Worm (Caenorhabditis elegans) whole organism, young adult: Measurements from ENCODE around the gene mlc-3.

Experiments used
- F10E7.11 ChIP-seq: sonication (generic microtip); optimal IDR thresholded peaks from 2 replicates; lab custom pipeline; 2017; ENCODE audit warnings: mild to moderate bottlenecking, missing genetic modification characterization, moderate library complexity, missing compliant biosample characterization
- F57A8.1 ChIP-seq: fragments of 200-800 bp; sonication (Bioruptor generic); optimal IDR thresholded peaks from 2 replicates; lab custom pipeline; 2018; ENCODE audit warnings: mild to moderate bottlenecking, missing genetic modification characterization, moderate library complexity, missing compliant biosample characterization
- F57C9.4 ChIP-seq: sonication (generic microtip); optimal IDR thresholded peaks from 2 replicates; lab custom pipeline; 2017; ENCODE audit warnings: mild to moderate bottlenecking, missing genetic modification characterization, missing compliant biosample characterization
- K12H6.12 ChIP-seq: fragments of 200-800 bp; sonication (Bioruptor generic); optimal IDR thresholded peaks from 2 replicates; lab custom pipeline; 2018; ENCODE audit warnings: mild to moderate bottlenecking, missing genetic modification characterization, missing compliant biosample characterization
- Y67H2A.10 ChIP-seq: fragments of 200-800 bp; sonication (Bioruptor generic); conservative IDR thresholded peaks from 2 replicates; pipeline ENCODE4 v1.3.6; 2022; ENCODE audit warnings: missing genetic modification reagents, missing genetic modification characterization, missing compliant biosample characterization
- Y79H2A.3 ChIP-seq: fragments of 200-800 bp; sonication (Bioruptor generic); conservative IDR thresholded peaks from 2 replicates; pipeline ENCODE4 v1.3.6; 2022; ENCODE audit warnings: missing genetic modification reagents, missing genetic modification characterization, missing compliant biosample characterization
- Y95B8A.8 ChIP-seq: fragments of 200-800 bp; sonication (Bioruptor generic); IDR thresholded peaks from 2 replicates; pipeline ENCODE4 v1.3.6; 2022; ENCODE audit warnings: missing genetic modification reagents, missing genetic modification characterization, missing compliant biosample characterization
- ZK185.1 ChIP-seq: sonication (generic microtip); optimal IDR thresholded peaks from 2 replicates; lab custom pipeline; 2016; ENCODE audit warnings: mild to moderate bottlenecking, missing genetic modification characterization, missing compliant biosample characterization; ENCODE audit not compliant: poor library complexity, severe bottlenecking
- akir-1 ChIP-seq: fragments of 200-800 bp; sonication (Bioruptor generic); optimal IDR thresholded peaks from 2 replicates; lab custom pipeline; 2018; ENCODE audit warnings: mild to moderate bottlenecking, missing genetic modification characterization, moderate library complexity, missing compliant biosample characterization
- ama-1 ChIP-seq, 3 experiments: fragments of 150-350 bp in 1 of 3; sonication (generic microtip) in 2 of 3; optimal IDR thresholded peaks; 2 replicates each; lab custom pipeline; 2014 to 2018; ENCODE audit warnings: missing biosample characterization in 2 of 3, missing genetic modification characterization in 2 of 3, missing genetic modification reagents in 2 of 3
- aptf-2 ChIP-seq: fragments of 200-800 bp; sonication (Bioruptor generic); conservative IDR thresholded peaks from 2 replicates; pipeline ENCODE4 v1.3.6; 2022; ENCODE audit warnings: missing genetic modification reagents, missing genetic modification characterization, missing compliant biosample characterization
- aptf-3 ChIP-seq: fragments of 200-800 bp; sonication (Bioruptor generic); IDR thresholded peaks from 2 replicates; pipeline ENCODE4 v1.3.6; 2022; ENCODE audit warnings: missing genetic modification characterization, missing compliant biosample characterization
- athp-1 ChIP-seq: sonication (generic microtip); optimal IDR thresholded peaks from 2 replicates; lab custom pipeline; 2017; ENCODE audit warnings: mild to moderate bottlenecking, missing genetic modification characterization, missing compliant biosample characterization
- attf-6 ChIP-seq: fragments of 200-800 bp; sonication (Bioruptor generic); IDR thresholded peaks from 2 replicates; pipeline ENCODE4 v1.3.6; 2022; ENCODE audit warnings: missing genetic modification reagents, missing genetic modification characterization, missing compliant biosample characterization
- bed-2 ChIP-seq: fragments of 200-800 bp; sonication (Bioruptor generic); IDR thresholded peaks from 2 replicates; pipeline ENCODE4 v1.3.6; 2022; ENCODE audit warnings: missing genetic modification reagents, missing genetic modification characterization, missing compliant biosample characterization
- cebp-1 ChIP-seq, 2 experiments: fragments of 200-800 bp in 1 of 2; sonication (Bioruptor generic) in 1 of 2; sonication (generic microtip) in 1 of 2; IDR thresholded peaks in 1 of 2; optimal IDR thresholded peaks in 1 of 2; 2 replicates each; pipeline versions ENCODE4 v1.3.6 to Lab custom; 2017 to 2022; ENCODE audit warnings: missing compliant biosample characterization in 2 of 2, missing genetic modification characterization in 2 of 2, mild to moderate bottlenecking in 1 of 2, missing genetic modification reagents in 1 of 2, moderate library complexity in 1 of 2
- ceh-100 ChIP-seq: fragments of 200-800 bp; sonication (Bioruptor generic); IDR thresholded peaks from 2 replicates; pipeline ENCODE4 v1.3.6; 2022; ENCODE audit warnings: missing genetic modification reagents, missing genetic modification characterization, missing compliant biosample characterization
- ceh-79 ChIP-seq: sonication (generic microtip); optimal IDR thresholded peaks from 2 replicates; lab custom pipeline; 2017; ENCODE audit warnings: mild to moderate bottlenecking, missing genetic modification characterization, missing compliant biosample characterization
- dpff-1 ChIP-seq: sonication (generic microtip); optimal IDR thresholded peaks from 2 replicates; lab custom pipeline; 2017; ENCODE audit warnings: mild to moderate bottlenecking, missing genetic modification characterization, missing compliant biosample characterization
- egl-44 ChIP-seq: fragments of 200-800 bp; sonication (Bioruptor generic); IDR thresholded peaks from 2 replicates; pipeline ENCODE4 v1.3.6; 2022; ENCODE audit warnings: missing genetic modification reagents, missing genetic modification characterization, missing compliant biosample characterization
- ets-4 ChIP-seq: fragments of 200-800 bp; sonication (Bioruptor generic); optimal IDR thresholded peaks from 2 replicates; lab custom pipeline; 2018; ENCODE audit warnings: mild to moderate bottlenecking, missing genetic modification characterization, missing compliant biosample characterization
- gei-17 ChIP-seq: fragments of 200-800 bp; sonication (Bioruptor generic); optimal IDR thresholded peaks from 2 replicates; lab custom pipeline; 2018; ENCODE audit warnings: mild to moderate bottlenecking, missing genetic modification characterization, missing compliant biosample characterization
- hlh-26 ChIP-seq: fragments of 200-800 bp; sonication (Bioruptor generic); conservative IDR thresholded peaks from 2 replicates; pipeline ENCODE4 v1.3.6; 2022; ENCODE audit warnings: missing genetic modification reagents, missing genetic modification characterization, missing compliant biosample characterization
- hsf-1 ChIP-seq: fragments of 200-800 bp; sonication (Bioruptor generic); IDR thresholded peaks from 2 replicates; pipeline ENCODE4 v1.3.6; 2022; ENCODE audit warnings: missing genetic modification reagents, missing genetic modification characterization, missing compliant biosample characterization
- let-526 ChIP-seq: fragments of 200-800 bp; sonication (Bioruptor generic); IDR thresholded peaks from 2 replicates; pipeline ENCODE4 v1.3.6; 2022; ENCODE audit warnings: missing genetic modification reagents, missing genetic modification characterization, missing compliant biosample characterization
- madf-8 ChIP-seq: fragments of 200-800 bp; sonication (Bioruptor generic); conservative IDR thresholded peaks from 2 replicates; pipeline ENCODE4 v1.3.6; 2022; ENCODE audit warnings: missing genetic modification reagents, missing genetic modification characterization, missing compliant biosample characterization
- nfya-1 ChIP-seq: sonication (generic microtip); optimal IDR thresholded peaks from 2 replicates; lab custom pipeline; 2017; ENCODE audit warnings: antibody characterized with exemption, missing compliant biosample characterization, missing genetic modification characterization, borderline replicate concordance; ENCODE audit not compliant: insufficient read depth
- nhr-80 ChIP-seq: sonication (generic microtip); optimal IDR thresholded peaks from 2 replicates; lab custom pipeline; 2016; ENCODE audit warnings: missing genetic modification characterization, missing compliant biosample characterization
- pbrm-1 ChIP-seq: fragments of 200-800 bp; sonication (Bioruptor generic); IDR thresholded peaks from 2 replicates; pipeline ENCODE4 v1.3.6; 2022; ENCODE audit warnings: missing genetic modification reagents, missing genetic modification characterization, missing compliant biosample characterization
- rcor-1 ChIP-seq: fragments of 200-800 bp; sonication (Bioruptor generic); IDR thresholded peaks from 2 replicates; pipeline ENCODE4 v1.3.6; 2022; ENCODE audit warnings: missing genetic modification reagents, missing genetic modification characterization, missing compliant biosample characterization
- rec-8 ChIP-seq, 2 experiments: sonication (generic microtip); optimal IDR thresholded peaks; 2 replicates each; lab custom pipeline; 2016; ENCODE audit warnings: mild to moderate bottlenecking in 2 of 2, missing genetic modification characterization in 2 of 2, missing genetic modification reagents in 2 of 2, missing genotype in 2 of 2, missing biosample characterization in 1 of 2, missing compliant biosample characterization in 1 of 2, moderate library complexity in 1 of 2
- rpc-1 ChIP-seq, 2 experiments: fragments of 150-350 bp in 1 of 2; sonication (generic microtip) in 1 of 2; optimal IDR thresholded peaks; 2 replicates each; lab custom pipeline; 2014 to 2018; ENCODE audit warnings: missing biosample characterization in 1 of 2, missing genetic modification characterization in 1 of 2, missing genetic modification reagents in 1 of 2, missing genotype in 1 of 2
- sea-2 ChIP-seq: fragments of 200-800 bp; sonication (Bioruptor generic); IDR thresholded peaks from 2 replicates; pipeline ENCODE4 v1.3.6; 2022; ENCODE audit warnings: missing genetic modification characterization, missing compliant biosample characterization
- snpc-1.3 ChIP-seq: sonication (generic microtip); optimal IDR thresholded peaks from 2 replicates; lab custom pipeline; 2017; ENCODE audit warnings: missing genetic modification characterization, mild to moderate bottlenecking, missing compliant biosample characterization, antibody characterized with exemption, moderate library complexity, missing genotype, missing genetic modification reagents; ENCODE audit not compliant: insufficient read depth
- snpc-3.4 ChIP-seq: sonication (generic microtip); optimal IDR thresholded peaks from 2 replicates; lab custom pipeline; 2017; ENCODE audit warnings: missing genetic modification characterization, mild to moderate bottlenecking, missing compliant biosample characterization, antibody characterized with exemption, moderate library complexity, missing genotype, missing genetic modification reagents
- somi-1 ChIP-seq: fragments of 200-800 bp; sonication (Bioruptor generic); optimal IDR thresholded peaks from 2 replicates; lab custom pipeline; 2018; ENCODE audit warnings: mild to moderate bottlenecking, missing genetic modification characterization, missing compliant biosample characterization
- tbp1 ChIP-seq: fragments of 200-800 bp; sonication (Bioruptor generic); optimal IDR thresholded peaks from 2 replicates; lab custom pipeline; 2018; ENCODE audit warnings: mild to moderate bottlenecking, missing genetic modification characterization, missing compliant biosample characterization
- tbx-9 ChIP-seq: sonication (generic microtip); optimal IDR thresholded peaks from 2 replicates; lab custom pipeline; 2016; ENCODE audit warnings: borderline replicate concordance, missing genetic modification characterization, inconsistent platforms, missing compliant biosample characterization
- unc-62 ChIP-seq: fragments of 150-350 bp; optimal IDR thresholded peaks from 2 replicates; lab custom pipeline; 2014; ENCODE audit warnings: missing biosample characterization, missing genetic modification reagents, missing genetic modification characterization
- xnd-1 ChIP-seq: sonication (generic microtip); optimal IDR thresholded peaks from 2 replicates; lab custom pipeline; 2016; ENCODE audit warnings: missing genotype, missing genetic modification reagents, missing genetic modification characterization, missing compliant biosample characterization
- ztf-25 ChIP-seq: fragments of 200-800 bp; sonication (Bioruptor generic); IDR thresholded peaks from 2 replicates; pipeline ENCODE4 v1.3.6; 2022; ENCODE audit warnings: missing genetic modification reagents, missing genetic modification characterization, missing compliant biosample characterization
- ztf-3 ChIP-seq: fragments of 200-800 bp; sonication (Bioruptor generic); optimal IDR thresholded peaks from 2 replicates; lab custom pipeline; 2018; ENCODE audit warnings: mild to moderate bottlenecking, missing genetic modification characterization, missing compliant biosample characterization

Gene mlc-3

ce11 chrIII:5546730-5547129, 18.1 kb upstream of the mlc-3 start, which contains the start of gene F09F7.5:
F09F7.5 (plus strand) TSS chrIII:5546987.
- TF ChIP-seq nhr-80 (tag; lab: Kevin White, UChicago) (peak; percentile 80), Y95B8A.8 (GFP tag; lab: Robert Waterston, UW) (no peak)
- TF ChIP-seq, all 124 proteins: peak for 1

- TF ChIP-seq pbrm-1 (GFP tag; lab: Robert Waterston, UW) (no peak), rcor-1 (GFP tag; lab: Robert Waterston, UW) (no peak), F10E7.11 (tag; lab: Kevin White, UChicago) (no peak), snpc-1.3 (tag; lab: Kevin White, UChicago) (no peak), ets-4 (GFP tag; lab: Kevin White, UChicago) (no peak), somi-1 (GFP tag; lab: Kevin White, UChicago) (no peak), gei-17 (GFP tag; lab: Kevin White, UChicago) (no peak), aptf-2 (GFP tag; lab: Robert Waterston, UW) (no peak), ceh-100 (no peak), tbx-9 (tag; lab: Kevin White, UChicago) (no peak), aptf-3 (no peak), unc-62 (GFP tag; lab: Kevin White, UChicago) (no peak), xnd-1 (tag; lab: Kevin White, UChicago) (no peak)
These were observed 14.6 kb upstream of the mlc-3 start for ce11 chrIII:5550193-5550592.

- TF ChIP-seq F57C9.4 (tag; lab: Kevin White, UChicago) (no peak), nfya-1 (tag; lab: Kevin White, UChicago) (no peak), ZK185.1 (tag; lab: Kevin White, UChicago) (peak; percentile 47), K12H6.12 (tag; lab: Kevin White, UChicago) (no peak), Y67H2A.10 (GFP tag; lab: Robert Waterston, UW) (no peak), dpff-1 (tag; lab: Kevin White, UChicago) (no peak), ztf-25 (GFP tag; lab: Robert Waterston, UW) (no peak), hlh-26 (GFP tag; lab: Robert Waterston, UW) (no peak), ztf-3 (no peak), Y79H2A.3 (peak; percentile 42; the same call in 1 of the 2 replicates), rec-8 (tag; optimal IDR thresholded peaks at IDR 0.05; lab: Kevin White, UChicago) (no peak), xnd-1 (tag; lab: Kevin White, UChicago) (no peak), bed-2 (GFP tag; lab: Robert Waterston, UW) (no peak), sea-2 (GFP tag; lab: Robert Waterston, UW) (no peak), egl-44 (GFP tag; lab: Robert Waterston, UW) (no peak), ceh-79 (tag; lab: Kevin White, UChicago) (no peak), let-526 (0 out of 2 replicates have a peak, but pooled peaks have one; percentile 56), madf-8 (GFP tag; lab: Robert Waterston, UW) (no peak), F57A8.1 (GFP tag; lab: Kevin White, UChicago) (no peak), rpc-1 (optimal IDR thresholded peaks at IDR 0.05; lab: Kevin White, UChicago) (no peak), rpc-1 (tag; optimal IDR thresholded peaks at IDR 0.05; lab: Kevin White, UChicago) (no peak), ama-1 (optimal IDR thresholded peaks at IDR 0.05; lab: Kevin White, UChicago) (peak; percentile 82), ama-1 (GFP tag; optimal IDR thresholded peaks at IDR 0.05; lab: Kevin White, UChicago) (no peak), pbrm-1 (GFP tag; lab: Robert Waterston, UW) (no peak), hsf-1 (GFP tag; lab: Robert Waterston, UW) (no peak), attf-6 (GFP tag; lab: Robert Waterston, UW) (no peak), Y95B8A.8 (GFP tag; lab: Robert Waterston, UW) (peak; percentile 78; the same call in 1 of the 2 replicates), rcor-1 (GFP tag; lab: Robert Waterston, UW) (no peak), cebp-1 (GFP tag; IDR thresholded peaks at IDR 0.05; lab: Robert Waterston, UW) (0 out of 2 replicates have a peak, but pooled peaks have one; percentile 34), cebp-1 (tag; optimal IDR thresholded peaks at IDR 0.05; lab: Kevin White, UChicago) (peak; percentile 72), tbp1 (GFP tag; lab: Kevin White, UChicago) (no peak), akir-1 (GFP tag; lab: Kevin White, UChicago) (no peak), athp-1 (no peak), snpc-3.4 (no peak)
These were observed 14.0 kb upstream of the mlc-3 start for ce11 chrIII:5550844-5551243.
